Fruit fly (Drosophila melanogaster) whole organism, embryonic: ENCODE measurements around the gene Capa.
A peak's percentile ranks its signal among the peaks of the same experiment; 100 is the strongest.

Experiments used
- B-H2 ChIP-seq: fragments of 200-800 bp; sonication (Bioruptor generic); optimal IDR thresholded peaks from 2 replicates; lab custom pipeline; 2018; ENCODE audit warnings: missing biosample characterization, mild to moderate bottlenecking, missing genetic modification characterization
- Bteb2 ChIP-seq: fragments of 200-800 bp; sonication (Bioruptor generic); optimal IDR thresholded peaks from 2 replicates; lab custom pipeline; 2016; ENCODE audit warnings: missing biosample characterization, missing genetic modification characterization
- CG1024 ChIP-seq: fragments of 200-800 bp; sonication (Bioruptor generic); IDR thresholded peaks from 2 replicates; pipeline ENCODE4 v1.3.6; 2022; ENCODE audit warnings: missing biosample characterization, missing genetic modification characterization
- CG10543 ChIP-seq: fragments of 200-800 bp; sonication (Bioruptor generic); optimal IDR thresholded peaks from 3 replicates; lab custom pipeline; 2017; ENCODE audit warnings: missing biosample characterization, mild to moderate bottlenecking, missing genetic modification characterization, moderate library complexity
- CG11247 ChIP-seq: fragments of 200-800 bp; sonication (Bioruptor generic); IDR thresholded peaks from 2 replicates; pipeline ENCODE4 v1.3.6; 2022; ENCODE audit warnings: missing biosample characterization, missing genetic modification characterization
- CG11560 ChIP-seq: fragments of 200-800 bp; sonication (Bioruptor generic); IDR thresholded peaks from 3 replicates; pipeline ENCODE4 v1.3.6; 2022; ENCODE audit warnings: missing biosample characterization, missing genetic modification characterization
- CG12236 ChIP-seq: fragments of 200-800 bp; sonication (Bioruptor generic); optimal IDR thresholded peaks from 2 replicates; lab custom pipeline; 2016; ENCODE audit warnings: missing biosample characterization, missing genetic modification characterization
- CG12391 ChIP-seq: fragments of 200-800 bp; sonication (Bioruptor generic); optimal IDR thresholded peaks from 3 replicates; lab custom pipeline; 2018; ENCODE audit warnings: missing biosample characterization, mild to moderate bottlenecking, missing genetic modification characterization, moderate library complexity
- CG13424 ChIP-seq: fragments of 200-800 bp; sonication (Bioruptor generic); optimal IDR thresholded peaks from 2 replicates; lab custom pipeline; 2019; ENCODE audit warnings: missing biosample characterization, mild to moderate bottlenecking, missing genetic modification characterization, moderate library complexity
- CG13894 ChIP-seq: fragments of 200-800 bp; sonication (Bioruptor generic); optimal IDR thresholded peaks from 3 replicates; lab custom pipeline; 2018; ENCODE audit warnings: missing biosample characterization, mild to moderate bottlenecking, missing genetic modification characterization, moderate library complexity
- CG15073 ChIP-seq: fragments of 200-800 bp; sonication (Bioruptor generic); optimal IDR thresholded peaks from 2 replicates; lab custom pipeline; 2016; ENCODE audit warnings: missing biosample characterization, missing genetic modification characterization
- CG15601 ChIP-seq: fragments of 200-800 bp; sonication (Bioruptor generic); optimal IDR thresholded peaks from 3 replicates; lab custom pipeline; 2019; ENCODE audit warnings: missing biosample characterization, mild to moderate bottlenecking, missing genetic modification characterization, moderate library complexity
- CG15696 ChIP-seq: fragments of 200-800 bp; sonication (Bioruptor generic); optimal IDR thresholded peaks from 2 replicates; lab custom pipeline; 2019; ENCODE audit warnings: missing biosample characterization, mild to moderate bottlenecking, missing genetic modification characterization, moderate library complexity
- CG18476 ChIP-seq: fragments of 200-800 bp; sonication (Bioruptor generic); optimal IDR thresholded peaks from 2 replicates; lab custom pipeline; 2016; ENCODE audit warnings: missing biosample characterization, mild to moderate bottlenecking, missing genetic modification characterization
- CG2129 ChIP-seq: fragments of 200-800 bp; sonication (Bioruptor generic); IDR thresholded peaks from 2 replicates; pipeline ENCODE4 v1.3.6; 2022; ENCODE audit warnings: missing biosample characterization, missing genetic modification characterization; ENCODE audit not compliant: partially characterized antibody
- CG2678 ChIP-seq: fragments of 200-800 bp; sonication (Bioruptor generic); optimal IDR thresholded peaks from 3 replicates; lab custom pipeline; 2019; ENCODE audit warnings: missing biosample characterization, mild to moderate bottlenecking, missing genetic modification characterization, moderate library complexity
- CG3281 ChIP-seq: fragments of 200-800 bp; sonication (Bioruptor generic); optimal IDR thresholded peaks from 3 replicates; lab custom pipeline; 2017; ENCODE audit warnings: missing biosample characterization, mild to moderate bottlenecking, missing genetic modification characterization
- CG3407 ChIP-seq: fragments of 200-800 bp; sonication (Bioruptor generic); optimal IDR thresholded peaks from 2 replicates; lab custom pipeline; 2018; ENCODE audit warnings: missing biosample characterization, mild to moderate bottlenecking, missing genetic modification characterization
- CG34422 ChIP-seq: fragments of 200-800 bp; sonication (Bioruptor generic); IDR thresholded peaks from 3 replicates; pipeline ENCODE4 v1.3.6; 2022; ENCODE audit warnings: missing biosample characterization, missing genetic modification characterization
- CG3726 ChIP-seq: fragments of 200-800 bp; sonication (Bioruptor generic); IDR thresholded peaks from 3 replicates; pipeline ENCODE4, ENCODE4 v1.3.6; 2022; ENCODE audit warnings: missing biosample characterization, missing genetic modification characterization
- CG3995 ChIP-seq: fragments of 200-800 bp; sonication (Bioruptor generic); optimal IDR thresholded peaks from 3 replicates; lab custom pipeline; 2016; ENCODE audit warnings: missing biosample characterization, missing genetic modification characterization
- CG4404 ChIP-seq: fragments of 200-800 bp; sonication (Bioruptor generic); IDR thresholded peaks from 2 replicates; pipeline ENCODE4 v1.3.6; 2022; ENCODE audit warnings: missing biosample characterization, missing genetic modification characterization
- CG4707 ChIP-seq: fragments of 200-800 bp; sonication (Bioruptor generic); optimal IDR thresholded peaks from 2 replicates; lab custom pipeline; 2018; ENCODE audit warnings: missing biosample characterization, mild to moderate bottlenecking, missing genetic modification characterization, moderate library complexity
- CG5180 ChIP-seq: fragments of 200-800 bp; sonication (Bioruptor generic); optimal IDR thresholded peaks from 3 replicates; lab custom pipeline; 2017; ENCODE audit warnings: missing biosample characterization, missing genetic modification characterization, mild to moderate bottlenecking, moderate library complexity, missing genetic modification reagents
- CG8388 ChIP-seq: fragments of 200-800 bp; sonication (Bioruptor generic); optimal IDR thresholded peaks from 2 replicates; lab custom pipeline; 2019; ENCODE audit warnings: missing biosample characterization, mild to moderate bottlenecking, missing genetic modification characterization, moderate library complexity
- CG9797 ChIP-seq: fragments of 200-800 bp; sonication (Bioruptor generic); optimal IDR thresholded peaks from 3 replicates; lab custom pipeline; 2018; ENCODE audit warnings: missing biosample characterization, mild to moderate bottlenecking, missing genetic modification characterization
- D19A ChIP-seq: fragments of 200-800 bp; optimal IDR thresholded peaks from 3 replicates; lab custom pipeline; 2019; ENCODE audit warnings: missing biosample characterization, mild to moderate bottlenecking, missing genetic modification characterization, moderate library complexity
- HLH3B ChIP-seq: fragments of 200-800 bp; sonication (Bioruptor generic); IDR thresholded peaks from 2 replicates; pipeline ENCODE4 v1.3.6; 2022; ENCODE audit warnings: missing biosample characterization, missing genetic modification characterization
- MTF-1 ChIP-seq: fragments of 200-800 bp; sonication (Bioruptor generic); optimal IDR thresholded peaks from 2 replicates; lab custom pipeline; 2018; ENCODE audit warnings: missing biosample characterization, mild to moderate bottlenecking, missing genetic modification characterization, borderline replicate concordance
- Sin3A ChIP-seq: fragments of >200 bp; optimal IDR thresholded peaks from 2 replicates; lab custom pipeline; 2018
- YL-1 ChIP-seq: fragments of 200-800 bp; sonication (Bioruptor generic); optimal IDR thresholded peaks from 3 replicates; lab custom pipeline; 2017; ENCODE audit warnings: missing biosample characterization, mild to moderate bottlenecking, missing genetic modification characterization
- aop ChIP-seq: fragments of 200-800 bp; sonication (Bioruptor generic); IDR thresholded peaks from 2 replicates; pipeline ENCODE4 v1.3.6; 2022; ENCODE audit warnings: missing biosample characterization, missing genetic modification characterization
- cato ChIP-seq: fragments of 200-800 bp; sonication (Bioruptor generic); optimal IDR thresholded peaks from 2 replicates; lab custom pipeline; 2016; ENCODE audit warnings: missing biosample characterization, missing genetic modification characterization, borderline replicate concordance
- chn ChIP-seq: fragments of 200-800 bp; sonication (Bioruptor generic); optimal IDR thresholded peaks from 2 replicates; lab custom pipeline; 2016; ENCODE audit warnings: missing biosample characterization, missing genetic modification characterization
- cwo ChIP-seq: fragments of 200-800 bp; sonication (Bioruptor generic); optimal IDR thresholded peaks from 3 replicates; lab custom pipeline; 2017; ENCODE audit warnings: missing biosample characterization, missing genetic modification characterization, mild to moderate bottlenecking, moderate library complexity, missing genetic modification reagents
- da ChIP-seq: fragments of 200-800 bp; sonication (Bioruptor generic); optimal IDR thresholded peaks from 2 replicates; lab custom pipeline; 2016; ENCODE audit warnings: missing biosample characterization, missing genetic modification characterization
- dati ChIP-seq: fragments of 200-800 bp; sonication (Bioruptor generic); IDR thresholded peaks from 2 replicates; pipeline ENCODE4 v1.3.6; 2022; ENCODE audit warnings: missing biosample characterization, missing genetic modification characterization
- exex ChIP-seq: fragments of 200-800 bp; sonication (Bioruptor generic); optimal IDR thresholded peaks from 4 replicates; lab custom pipeline; 2018; ENCODE audit warnings: missing biosample characterization, mild to moderate bottlenecking, missing genetic modification characterization, moderate library complexity
- gce ChIP-seq: fragments of 200-800 bp; sonication (Bioruptor generic); IDR thresholded peaks from 3 replicates; pipeline ENCODE4 v1.3.6; 2022; ENCODE audit warnings: missing biosample characterization, missing genetic modification characterization
- gfzf ChIP-seq: fragments of 200-800 bp; sonication (Bioruptor generic); optimal IDR thresholded peaks from 2 replicates; lab custom pipeline; 2016; ENCODE audit warnings: missing biosample characterization, mild to moderate bottlenecking, missing genetic modification characterization, moderate library complexity
- ken ChIP-seq: fragments of 200-800 bp; sonication (Bioruptor generic); IDR thresholded peaks from 3 replicates; pipeline ENCODE4 v1.3.6; 2022; ENCODE audit warnings: missing biosample characterization, missing genetic modification characterization
- lbe ChIP-seq: fragments of 200-800 bp; sonication (Bioruptor generic); optimal IDR thresholded peaks from 2 replicates; lab custom pipeline; 2016; ENCODE audit warnings: missing biosample characterization, mild to moderate bottlenecking, missing genetic modification characterization
- pan ChIP-seq, 4 experiments: fragments of >200 bp in 3 of 4; fragments of 200-800 bp in 1 of 4; sonication (Bioruptor generic) in 1 of 4; optimal IDR thresholded peaks in 3 of 4; IDR thresholded peaks in 1 of 4; 2 replicates each; pipeline versions ENCODE4 v1.3.6 to Lab custom; 2017 to 2022; ENCODE audit warnings: missing biosample characterization in 2 of 4, missing genetic modification characterization in 2 of 4, mixed read lengths in 1 of 4
- pho ChIP-seq: fragments of 200-800 bp; sonication (Bioruptor generic); optimal IDR thresholded peaks from 2 replicates; lab custom pipeline; 2016; ENCODE audit warnings: missing biosample characterization, missing genetic modification characterization
- pita ChIP-seq: fragments of 200-800 bp; sonication (Bioruptor generic); optimal IDR thresholded peaks from 2 replicates; lab custom pipeline; 2017; ENCODE audit warnings: missing biosample characterization, mild to moderate bottlenecking, missing genetic modification characterization
- pnt ChIP-seq: fragments of 200-800 bp; sonication (Bioruptor generic); optimal IDR thresholded peaks from 3 replicates; lab custom pipeline; 2016; ENCODE audit warnings: missing biosample characterization, missing genetic modification characterization
- repo ChIP-seq: fragments of 200-800 bp; sonication (Bioruptor generic); optimal IDR thresholded peaks from 2 replicates; lab custom pipeline; 2016; ENCODE audit warnings: missing biosample characterization, missing genetic modification characterization
- sd ChIP-seq: fragments of 200-800 bp; sonication (Bioruptor generic); optimal IDR thresholded peaks from 3 replicates; lab custom pipeline; 2018; ENCODE audit warnings: missing biosample characterization, mild to moderate bottlenecking, missing genetic modification characterization, moderate library complexity
- sens ChIP-seq: fragments of 200-800 bp; sonication (Bioruptor generic); peaks from one replicate; lab custom pipeline; 2016; ENCODE audit warnings: missing biosample characterization, missing genetic modification characterization
- slou ChIP-seq: fragments of 200-800 bp; sonication (Bioruptor generic); optimal IDR thresholded peaks from 3 replicates; lab custom pipeline; 2016; ENCODE audit warnings: missing biosample characterization, missing genetic modification characterization
- zfh1 ChIP-seq: fragments of 200-800 bp; sonication (Bioruptor generic); IDR thresholded peaks from 3 replicates; pipeline ENCODE4 v1.3.6; 2022; ENCODE audit warnings: missing biosample characterization, missing genetic modification characterization

Gene Capa

dm6 chr3R:29903775-29904356 lies 10.3 kb downstream of the Capa start, which contains the start of gene CG15517 (continued):
- TF ChIP-seq pita (GFP tag; lab: Kevin White, UChicago), result peak; percentile 3
- TF ChIP-seq CG15073 (GFP tag; lab: Kevin White, UChicago), result no peak
- TF ChIP-seq CG13424 (tag; lab: Kevin White, UChicago), result peak; percentile 4
- TF ChIP-seq CG12236, result no peak
- no peak for TF ChIP-seq CG4404 (GFP tag; lab: Robert Waterston, UW)
- TF ChIP-seq CG9797 (GFP tag; lab: Kevin White, UChicago), result no peak
- TF ChIP-seq CG3281 (GFP tag; lab: Kevin White, UChicago), result no peak
- TF ChIP-seq dati, result no peak
- no peak for TF ChIP-seq cwo (GFP tag; lab: Kevin White, UChicago)
- peak; percentile 3 for TF ChIP-seq CG12391 (tag; lab: Kevin White, UChicago)
- no peak for TF ChIP-seq CG11560 (tag; lab: Robert Waterston, UW)
- TF ChIP-seq CG34422 (GFP tag; lab: Robert Waterston, UW), result no peak
- no peak for TF ChIP-seq sens
- TF ChIP-seq cato, result no peak
- TF ChIP-seq CG4707 (GFP tag; lab: Kevin White, UChicago), result no peak
- TF ChIP-seq MTF-1, result no peak
- TF ChIP-seq pho, result no peak
- TF ChIP-seq HLH3B, result no peak
- no peak for TF ChIP-seq B-H2 (GFP tag; lab: Kevin White, UChicago)
- no peak for TF ChIP-seq zfh1 (GFP tag; lab: Robert Waterston, UW)
- TF ChIP-seq aop (GFP tag; lab: Robert Waterston, UW), result no peak
- no peak for TF ChIP-seq pnt
- peak; percentile 3 for TF ChIP-seq CG13894 (tag; lab: Kevin White, UChicago)
- TF ChIP-seq CG15601 (tag; lab: Kevin White, UChicago), result no peak
- TF ChIP-seq Bteb2, result no peak
- no peak for TF ChIP-seq Sin3A (lab: Kevin White, UChicago)
- no peak for TF ChIP-seq chn (GFP tag; lab: Kevin White, UChicago)
- TF ChIP-seq slou (GFP tag; lab: Kevin White, UChicago), result no peak
- TF ChIP-seq CG1024 (GFP tag; lab: Robert Waterston, UW), result no peak
- no peak for TF ChIP-seq CG18476
- no peak for TF ChIP-seq exex (tag; lab: Kevin White, UChicago)
- TF ChIP-seq D19A (tag; lab: Kevin White, UChicago), result no peak
- no peak for TF ChIP-seq ken (GFP tag; lab: Robert Waterston, UW)
- no peak for TF ChIP-seq gce
- TF ChIP-seq CG10543 (GFP tag; lab: Kevin White, UChicago), result no peak
- TF ChIP-seq pan (optimal IDR thresholded peaks at IDR 0.05; lab: Kevin White, UChicago), result no peak
- TF ChIP-seq pan (GFP tag; optimal IDR thresholded peaks at IDR 0.05 in 1 of 2, IDR thresholded peaks at IDR 0.05 in 1 of 2), result no peak
- TF ChIP-seq repo, result no peak
- no peak for TF ChIP-seq da (GFP tag; lab: Kevin White, UChicago)
- no peak for TF ChIP-seq CG2129
- TF ChIP-seq CG15696, result peak; percentile 19
- TF ChIP-seq lbe (GFP tag; lab: Kevin White, UChicago), result no peak
- TF ChIP-seq sd (tag; lab: Kevin White, UChicago), result peak; percentile 17
- TF ChIP-seq CG8388 (GFP tag; lab: Kevin White, UChicago), result no peak
- TF ChIP-seq CG2678, result peak; percentile 15
- no peak for TF ChIP-seq CG3407 (GFP tag; lab: Kevin White, UChicago)
- no peak for TF ChIP-seq CG11247 (GFP tag; lab: Robert Waterston, UW)
- no peak for TF ChIP-seq CG5180 (GFP tag; lab: Kevin White, UChicago)
- TF ChIP-seq gfzf, result no peak
- TF ChIP-seq YL-1, result no peak
- no peak for TF ChIP-seq CG3995
- TF ChIP-seq CG3726 (GFP tag; lab: Robert Waterston, UW), result no peak
